Fruit fly (Drosophila melanogaster): ENCODE results near the gene Exo84.

The Exo84 gene

DNA sequence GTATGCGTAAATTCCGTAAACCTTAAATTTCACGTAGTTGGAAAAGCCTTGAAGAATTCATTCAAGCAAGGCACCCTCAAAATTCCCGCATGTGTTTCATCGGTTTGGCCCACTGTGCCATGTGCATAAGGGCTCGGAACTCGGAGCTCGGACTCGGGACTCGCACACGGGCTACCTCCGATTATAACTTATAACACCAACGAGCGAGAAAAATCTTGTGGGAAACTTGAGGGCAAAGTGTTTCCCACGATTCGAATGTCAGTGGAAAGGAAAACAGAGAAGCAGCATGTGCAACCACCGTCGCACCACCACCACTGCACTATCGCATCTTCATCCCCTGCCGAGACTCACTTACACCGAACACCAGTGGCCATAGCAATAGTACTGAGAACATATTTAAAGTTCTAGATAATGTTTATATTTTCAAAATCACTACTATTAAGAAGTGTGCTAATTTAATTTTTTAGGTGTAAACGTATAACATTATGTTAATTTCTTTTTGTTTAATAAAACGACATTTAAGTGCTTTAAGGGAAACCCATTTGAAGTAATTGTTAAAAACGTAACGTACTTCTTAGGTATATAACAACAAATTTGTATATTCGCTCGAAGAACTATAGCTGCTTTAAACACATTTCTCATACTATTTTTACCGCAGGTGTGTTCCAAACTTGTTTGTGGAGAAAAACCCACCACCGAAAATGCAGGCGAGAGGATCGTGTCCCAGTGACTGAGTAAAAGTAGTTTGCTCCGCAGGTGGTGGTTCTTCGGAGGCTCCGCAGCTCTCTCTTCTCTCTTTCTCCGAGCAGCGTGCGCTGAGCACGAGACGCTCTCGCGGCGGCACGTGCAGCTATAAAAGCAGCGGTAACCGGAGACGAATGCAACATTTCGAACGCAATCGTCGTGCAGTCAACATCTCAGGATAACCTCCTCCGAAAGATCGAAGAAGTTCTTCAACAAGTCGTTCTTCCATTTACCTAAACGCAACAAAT lies 15.6 kb downstream of the Exo84 start:
- peak; percentile 90 for TF ChIP-seq Pif1B (GFP tag; optimal IDR thresholded peaks at IDR 0.05)
- peak; percentile 20; the same call in 1 of the 2 replicates for TF ChIP-seq Ets98B (GFP tag; IDR thresholded peaks at IDR 0.05)
- TF ChIP-seq fd96Ca (GFP tag; IDR thresholded peaks at IDR 0.05), result no peak
- peak; percentile 87 for TF ChIP-seq CG34367 (tag; optimal IDR thresholded peaks at IDR 0.05)
- TF ChIP-seq CG32121 (GFP tag; IDR thresholded peaks at IDR 0.05), result peak; percentile 36; the same call in 1 of the 2 replicates
- peak; percentile 96 for TF ChIP-seq CG8159 (tag; optimal IDR thresholded peaks at IDR 0.05)
- TF ChIP-seq rn (GFP tag; IDR thresholded peaks at IDR 0.05), result 0 out of 2 replicates have a peak, but pooled peaks have one; percentile 28
- peak; percentile 88 for TF ChIP-seq Snoo (tag; optimal IDR thresholded peaks at IDR 0.05)
- peak; percentile 90 for TF ChIP-seq CG9948 (tag; optimal IDR thresholded peaks at IDR 0.05)
- peak; percentile 89 for TF ChIP-seq CG4496 (GFP tag; IDR thresholded peaks at IDR 0.05)
- TF ChIP-seq D1 (tag; optimal IDR thresholded peaks at IDR 0.05), result peak; percentile 90
- peak; percentile 95 for TF ChIP-seq CG15710 (tag; optimal IDR thresholded peaks at IDR 0.05)
- no peak for TF ChIP-seq CG10348 (GFP tag; IDR thresholded peaks at IDR 0.05)
- TF ChIP-seq CG13204 (GFP tag; optimal IDR thresholded peaks at IDR 0.05), result peak; percentile 78
- peak; percentile 92 for TF ChIP-seq CG8301 (tag; optimal IDR thresholded peaks at IDR 0.05)
- TF ChIP-seq gl (tag; optimal IDR thresholded peaks at IDR 0.05), result peak; percentile 84
- TF ChIP-seq CG14655 (GFP tag; optimal IDR thresholded peaks at IDR 0.05), result peak; percentile 91
- peak; percentile 91 for TF ChIP-seq CG17806 (tag; optimal IDR thresholded peaks at IDR 0.05)
- TF ChIP-seq EcR (GFP tag; optimal IDR thresholded peaks at IDR 0.05), result peak; percentile 14
- peak; percentile 91 for TF ChIP-seq Pif1A (GFP tag; optimal IDR thresholded peaks at IDR 0.05)
- TF ChIP-seq CG12605 (GFP tag; IDR thresholded peaks at IDR 0.05), result peak; percentile 53

DNA sequence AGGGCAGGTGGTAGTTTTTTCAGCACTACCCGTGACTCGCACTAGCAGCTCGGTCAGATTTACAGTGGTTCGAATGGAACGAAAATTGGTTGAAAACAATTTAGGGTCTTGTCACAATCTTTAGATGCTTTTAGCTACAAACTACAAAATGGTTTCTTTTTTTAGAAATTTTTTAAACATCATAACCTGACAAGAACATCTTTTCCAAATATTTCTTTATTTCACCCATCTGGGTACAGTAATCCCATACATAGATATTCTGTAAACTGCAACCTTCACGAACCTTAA lies 16.7 kb downstream of the Exo84 start:
- no peak for TF ChIP-seq Ets98B (GFP tag; IDR thresholded peaks at IDR 0.05)

DNA sequence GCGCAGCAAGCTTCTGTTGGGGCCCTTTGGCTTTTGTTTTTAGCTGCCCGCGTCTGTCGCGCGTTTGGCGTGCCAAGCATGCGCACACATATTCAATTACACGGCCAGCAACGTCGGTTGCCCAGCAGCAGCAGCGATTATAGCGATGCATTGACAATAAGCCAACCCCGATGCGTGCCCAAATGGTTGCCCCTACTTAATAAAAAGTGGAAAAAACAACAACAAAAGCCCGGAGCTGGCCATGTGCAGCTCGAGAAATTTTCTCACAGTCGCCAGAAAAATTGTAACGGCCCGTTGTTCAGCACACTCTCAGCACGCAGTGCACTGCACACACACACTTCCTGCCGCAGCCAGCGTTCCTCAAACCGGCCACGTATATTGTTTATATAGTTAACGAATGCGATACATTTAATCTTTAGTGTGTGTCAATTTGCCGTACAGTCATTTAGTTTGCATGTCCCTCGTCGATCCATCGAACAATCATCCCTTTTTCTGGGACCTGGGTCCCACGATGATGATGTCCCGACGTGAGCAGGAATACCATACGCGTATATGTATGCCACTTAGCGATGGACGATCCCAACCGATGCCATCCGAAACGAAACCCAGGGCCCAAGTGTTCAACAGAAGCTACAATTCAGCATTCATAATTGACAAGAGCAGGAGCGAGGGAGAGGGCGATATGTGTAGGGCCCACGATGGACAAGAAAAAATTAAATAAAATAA lies 17.3 kb downstream of the Exo84 start:
- TF ChIP-seq CG10348 (GFP tag; IDR thresholded peaks at IDR 0.05) (no peak), CG34367 (tag; optimal IDR thresholded peaks at IDR 0.05) (no peak), CG8301 (tag; optimal IDR thresholded peaks at IDR 0.05) (no peak), EcR (GFP tag; optimal IDR thresholded peaks at IDR 0.05) (peak; percentile 0), Ets98B (GFP tag; IDR thresholded peaks at IDR 0.05) (no peak), CG17806 (tag; optimal IDR thresholded peaks at IDR 0.05) (no peak), CG8159 (tag; optimal IDR thresholded peaks at IDR 0.05) (no peak), CG13204 (GFP tag; optimal IDR thresholded peaks at IDR 0.05) (peak; percentile 14), D1 (tag; optimal IDR thresholded peaks at IDR 0.05) (no peak), Snoo (tag; optimal IDR thresholded peaks at IDR 0.05) (peak; percentile 1), CG32121 (GFP tag; IDR thresholded peaks at IDR 0.05) (no peak), gl (tag; optimal IDR thresholded peaks at IDR 0.05) (no peak)

DNA sequence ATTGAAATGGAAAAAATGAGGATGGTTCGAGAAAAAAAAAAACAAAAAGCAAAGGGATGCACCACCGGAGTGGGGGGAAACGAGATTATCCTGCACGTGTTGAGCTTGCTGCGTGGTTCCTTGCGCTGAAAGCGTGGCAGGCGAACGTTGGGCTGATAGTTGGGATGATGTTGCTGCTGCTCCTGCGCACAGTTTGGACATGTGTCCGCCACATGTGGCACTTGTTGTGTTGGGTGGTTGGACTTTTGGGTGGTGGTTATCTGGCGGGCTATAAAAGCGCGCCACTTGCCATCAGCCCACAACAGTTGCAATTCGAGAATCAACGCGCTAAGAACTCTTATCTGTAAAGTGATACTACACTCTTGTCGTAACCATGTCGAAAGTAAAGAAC lies 19.5 kb downstream of the Exo84 start:
- TF ChIP-seq CG32121 (GFP tag; IDR thresholded peaks at IDR 0.05), result no peak
- TF ChIP-seq Pif1B (GFP tag; optimal IDR thresholded peaks at IDR 0.05), result no peak
- no peak for TF ChIP-seq CG15710 (tag; optimal IDR thresholded peaks at IDR 0.05)
- TF ChIP-seq gl (tag; optimal IDR thresholded peaks at IDR 0.05), result no peak
- no peak for TF ChIP-seq CG12605 (GFP tag; IDR thresholded peaks at IDR 0.05)
- no peak for TF ChIP-seq CG13204 (GFP tag; optimal IDR thresholded peaks at IDR 0.05)
- no peak for TF ChIP-seq CG34367 (tag; optimal IDR thresholded peaks at IDR 0.05)
- TF ChIP-seq EcR (GFP tag; optimal IDR thresholded peaks at IDR 0.05), result no peak
- no peak for TF ChIP-seq CG8301 (tag; optimal IDR thresholded peaks at IDR 0.05)
- no peak for TF ChIP-seq CG4496 (GFP tag; IDR thresholded peaks at IDR 0.05)

DNA sequence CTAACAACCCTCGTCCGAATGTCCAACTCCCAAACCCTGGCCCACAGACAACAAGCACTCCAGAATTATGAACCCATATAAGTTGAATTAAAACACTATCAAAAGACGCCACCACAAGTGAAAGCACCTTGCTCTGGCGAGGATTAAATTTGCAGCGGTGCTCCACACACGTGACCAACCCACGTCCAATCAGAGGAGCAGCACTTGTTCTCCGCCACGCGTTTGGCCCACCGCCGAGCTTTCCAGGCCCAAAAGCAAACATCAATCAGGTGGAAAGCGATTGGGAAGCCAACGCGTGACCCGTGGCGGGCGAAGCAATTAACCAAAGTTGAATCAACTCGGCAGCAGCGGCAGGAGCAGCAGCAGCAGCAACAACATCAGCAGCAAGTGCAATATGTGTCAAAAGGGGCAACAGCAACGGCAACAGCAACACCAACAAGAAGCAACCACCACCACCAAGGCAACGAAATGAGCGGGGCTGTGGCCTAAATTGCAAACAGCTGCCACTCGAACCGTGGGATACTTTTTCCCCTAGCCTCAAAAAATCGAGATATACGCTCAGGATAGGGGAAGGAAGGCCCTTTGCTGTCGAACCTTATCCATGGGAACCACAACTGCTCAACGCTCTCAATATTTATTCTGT lies 20.0 kb downstream of the Exo84 start:
- TF ChIP-seq EcR (GFP tag; optimal IDR thresholded peaks at IDR 0.05) (peak; percentile 60), CG9948 (tag; optimal IDR thresholded peaks at IDR 0.05) (no peak)

DNA sequence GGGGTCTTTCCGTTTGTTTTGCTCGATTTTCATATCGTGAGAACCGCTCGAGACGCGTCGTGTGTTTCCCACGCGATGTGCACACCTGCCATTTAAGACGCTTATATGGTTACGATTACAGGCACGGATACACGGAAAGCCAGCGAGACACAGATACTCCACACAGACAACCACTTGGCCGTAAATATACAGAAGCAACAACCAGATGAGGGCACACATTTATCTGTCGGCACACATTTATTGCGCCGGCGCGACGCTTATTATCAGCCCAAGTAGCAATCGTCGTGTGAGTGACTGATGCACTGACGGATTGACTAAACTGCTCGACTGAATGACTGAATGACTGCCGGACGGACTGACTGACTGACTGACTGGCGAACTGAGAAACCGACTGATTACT lies 21.5 kb downstream of the Exo84 start:
- TF ChIP-seq CG15710 (tag; optimal IDR thresholded peaks at IDR 0.05) (no peak), CG8301 (tag; optimal IDR thresholded peaks at IDR 0.05) (no peak), CG17806 (tag; optimal IDR thresholded peaks at IDR 0.05) (no peak), D1 (tag; optimal IDR thresholded peaks at IDR 0.05) (no peak), Pif1A (GFP tag; optimal IDR thresholded peaks at IDR 0.05) (no peak), Ets98B (GFP tag; IDR thresholded peaks at IDR 0.05) (no peak), Pif1B (GFP tag; optimal IDR thresholded peaks at IDR 0.05) (no peak), EcR (GFP tag; optimal IDR thresholded peaks at IDR 0.05) (no peak), CG10348 (GFP tag; IDR thresholded peaks at IDR 0.05) (no peak), CG8159 (tag; optimal IDR thresholded peaks at IDR 0.05) (no peak), CG34367 (tag; optimal IDR thresholded peaks at IDR 0.05) (no peak), CG13204 (GFP tag; optimal IDR thresholded peaks at IDR 0.05) (no peak), rn (GFP tag; IDR thresholded peaks at IDR 0.05) (no peak), fd96Ca (GFP tag; IDR thresholded peaks at IDR 0.05) (no peak), CG14655 (GFP tag; optimal IDR thresholded peaks at IDR 0.05) (no peak), Snoo (tag; optimal IDR thresholded peaks at IDR 0.05) (no peak)
